Fruit fly (Drosophila melanogaster): ENCODE data around the gene Klc.

- TF ChIP-seq h (optimal IDR thresholded peaks at IDR 0.05): no peak
- TF ChIP-seq insv (optimal IDR thresholded peaks at IDR 0.05): no peak
- no peak for TF ChIP-seq ttk (optimal IDR thresholded peaks at IDR 0.05)
- no peak for TF ChIP-seq psq (optimal IDR thresholded peaks at IDR 0.05)
- no peak for TF ChIP-seq Sin3A (optimal IDR thresholded peaks at IDR 0.05)
- TF ChIP-seq Myc (optimal IDR thresholded peaks at IDR 0.05): no peak
These were observed 44.5 kb downstream of the Klc start for dm6 chr3L:12705377-12705776.
